Fruit fly (Drosophila melanogaster) whole organism, embryonic: Measurements from ENCODE around the gene janA.

Source experiments
- Aef1 ChIP-seq: fragments of 200-800 bp; sonication (Bioruptor generic); IDR thresholded peaks from 3 replicates; pipeline ENCODE4 v1.3.6; 2022; ENCODE audit warnings: missing biosample characterization, missing genetic modification characterization
- BtbVII ChIP-seq: fragments of 200-800 bp; sonication (Bioruptor generic); optimal IDR thresholded peaks from 3 replicates; lab custom pipeline; 2017; ENCODE audit warnings: missing biosample characterization, mild to moderate bottlenecking, missing genetic modification characterization
- CG11398 ChIP-seq: fragments of 200-800 bp; sonication (Bioruptor generic); optimal IDR thresholded peaks from 2 replicates; lab custom pipeline; 2016; ENCODE audit warnings: missing biosample characterization, missing genetic modification characterization
- CG12104 ChIP-seq: fragments of 200-800 bp; sonication (Bioruptor generic); optimal IDR thresholded peaks from 3 replicates; lab custom pipeline; 2016; ENCODE audit warnings: missing biosample characterization, missing genetic modification characterization
- CG12299 ChIP-seq: fragments of 200-800 bp; sonication (Bioruptor generic); optimal IDR thresholded peaks from 2 replicates; lab custom pipeline; 2018; ENCODE audit warnings: missing biosample characterization, mild to moderate bottlenecking, missing genetic modification characterization
- CG15514 ChIP-seq: fragments of 200-800 bp; sonication (Bioruptor generic); optimal IDR thresholded peaks from 3 replicates; lab custom pipeline; 2017; ENCODE audit warnings: missing biosample characterization, missing genetic modification characterization, mild to moderate bottlenecking, moderate library complexity, missing genetic modification reagents
- CG1602 ChIP-seq: fragments of 200-800 bp; sonication (Bioruptor generic); optimal IDR thresholded peaks from 3 replicates; lab custom pipeline; 2016; ENCODE audit warnings: missing biosample characterization, missing genetic modification characterization
- CG18262 ChIP-seq: fragments of 200-800 bp; optimal IDR thresholded peaks from 3 replicates; lab custom pipeline; 2019; ENCODE audit warnings: missing biosample characterization, mild to moderate bottlenecking, missing genetic modification characterization, moderate library complexity
- CG18476 ChIP-seq: fragments of 200-800 bp; sonication (Bioruptor generic); optimal IDR thresholded peaks from 2 replicates; lab custom pipeline; 2016; ENCODE audit warnings: missing biosample characterization, mild to moderate bottlenecking, missing genetic modification characterization
- CG18599 ChIP-seq: fragments of 200-800 bp; sonication (Bioruptor generic); optimal IDR thresholded peaks from 3 replicates; lab custom pipeline; 2017; ENCODE audit warnings: missing biosample characterization, missing genetic modification characterization, mild to moderate bottlenecking, moderate library complexity, missing genetic modification reagents
- CG3726 ChIP-seq: fragments of 200-800 bp; sonication (Bioruptor generic); IDR thresholded peaks from 3 replicates; pipeline ENCODE4, ENCODE4 v1.3.6; 2022; ENCODE audit warnings: missing biosample characterization, missing genetic modification characterization
- CG4424 ChIP-seq: fragments of 200-800 bp; sonication (Bioruptor generic); optimal IDR thresholded peaks from 3 replicates; lab custom pipeline; 2016; ENCODE audit warnings: missing biosample characterization, missing genetic modification characterization
- CG4854 ChIP-seq: fragments of 200-800 bp; sonication (Bioruptor generic); optimal IDR thresholded peaks from 2 replicates; lab custom pipeline; 2016; ENCODE audit warnings: missing biosample characterization, missing genetic modification characterization, inconsistent platforms
- CG6254 ChIP-seq: fragments of 200-800 bp; sonication (Bioruptor generic); optimal IDR thresholded peaks from 3 replicates; lab custom pipeline; 2017; ENCODE audit warnings: mild to moderate bottlenecking, missing biosample characterization, missing genetic modification reagents, missing genetic modification characterization
- CG6683 ChIP-seq: fragments of 200-800 bp; sonication (Bioruptor generic); optimal IDR thresholded peaks from 2 replicates; lab custom pipeline; 2017; ENCODE audit warnings: missing biosample characterization, mild to moderate bottlenecking, missing genetic modification characterization, missing genetic modification reagents
- CG7271 ChIP-seq: fragments of 200-800 bp; sonication (Bioruptor generic); optimal IDR thresholded peaks from 2 replicates; lab custom pipeline; 2018; ENCODE audit warnings: missing biosample characterization, mild to moderate bottlenecking, missing genetic modification characterization, moderate library complexity
- CG7372 ChIP-seq: fragments of 200-800 bp; sonication (Bioruptor generic); IDR thresholded peaks from 2 replicates; pipeline ENCODE4 v1.3.6; 2022; ENCODE audit warnings: missing biosample characterization, missing genetic modification characterization
- CG8359 ChIP-seq: fragments of 200-800 bp; sonication (Bioruptor generic); optimal IDR thresholded peaks from 2 replicates; lab custom pipeline; 2017; ENCODE audit warnings: missing biosample characterization, mild to moderate bottlenecking, missing genetic modification characterization, borderline replicate concordance
- CrebB ChIP-seq: fragments of 200-800 bp; sonication (Bioruptor generic); optimal IDR thresholded peaks from 3 replicates; lab custom pipeline; 2018; ENCODE audit warnings: missing biosample characterization, mild to moderate bottlenecking, missing genetic modification characterization
- Deaf1 ChIP-seq: fragments of 200-800 bp; optimal IDR thresholded peaks from 3 replicates; lab custom pipeline; 2019; ENCODE audit warnings: missing biosample characterization, mild to moderate bottlenecking, missing genetic modification characterization, moderate library complexity
- ERR ChIP-seq: fragments of 200-800 bp; sonication (Bioruptor generic); optimal IDR thresholded peaks from 2 replicates; lab custom pipeline; 2016; ENCODE audit warnings: missing biosample characterization, missing genetic modification characterization
- Ets65A ChIP-seq: fragments of 200-800 bp; sonication (Bioruptor generic); peaks from one replicate; lab custom pipeline; 2016; ENCODE audit warnings: missing biosample characterization, missing genetic modification characterization
- Gug ChIP-seq: fragments of 200-800 bp; sonication (Bioruptor generic); IDR thresholded peaks from 4 replicates; pipeline ENCODE4 v1.3.6; 2022; ENCODE audit warnings: missing biosample characterization, missing genetic modification characterization
- HLHmδ ChIP-seq: fragments of 200-800 bp; sonication (Bioruptor generic); optimal IDR thresholded peaks from 2 replicates; lab custom pipeline; 2018; ENCODE audit warnings: missing biosample characterization, mild to moderate bottlenecking, missing genetic modification characterization, moderate library complexity
- Hand ChIP-seq: fragments of 200-800 bp; sonication (Bioruptor generic); optimal IDR thresholded peaks from 2 replicates; lab custom pipeline; 2017; ENCODE audit warnings: mild to moderate bottlenecking, missing biosample characterization, missing genetic modification reagents, missing genetic modification characterization
- Hmr ChIP-seq: fragments of 200-800 bp; sonication (Bioruptor generic); optimal IDR thresholded peaks from 3 replicates; lab custom pipeline; 2017; ENCODE audit warnings: mild to moderate bottlenecking, missing biosample characterization, missing genetic modification reagents, missing genetic modification characterization
- Nf-YA ChIP-seq: fragments of 200-800 bp; sonication (Bioruptor generic); IDR thresholded peaks from 2 replicates; pipeline ENCODE4 v1.3.6; 2022; ENCODE audit warnings: missing biosample characterization, missing genetic modification characterization
- PHDP ChIP-seq: fragments of 200-800 bp; sonication (Bioruptor generic); optimal IDR thresholded peaks from 3 replicates; lab custom pipeline; 2018; ENCODE audit warnings: missing biosample characterization, mild to moderate bottlenecking, missing genetic modification characterization, moderate library complexity
- Ptx1 ChIP-seq: fragments of 200-800 bp; sonication (Bioruptor generic); IDR thresholded peaks from 2 replicates; pipeline ENCODE4 v1.3.6; 2022; ENCODE audit warnings: missing biosample characterization, missing genetic modification characterization
- Sin3A ChIP-seq: fragments of >200 bp; optimal IDR thresholded peaks from 2 replicates; lab custom pipeline; 2018
- Sox100B ChIP-seq: fragments of 200-800 bp; sonication (Bioruptor generic); optimal IDR thresholded peaks from 3 replicates; lab custom pipeline; 2018; ENCODE audit warnings: missing biosample characterization, mild to moderate bottlenecking, missing genetic modification characterization
- al ChIP-seq: fragments of 200-800 bp; sonication (Bioruptor generic); IDR thresholded peaks from 2 replicates; pipeline ENCODE4 v1.3.6; 2022; ENCODE audit warnings: missing biosample characterization, missing genetic modification characterization
- ara ChIP-seq: fragments of 200-800 bp; sonication (Bioruptor generic); IDR thresholded peaks from 2 replicates; pipeline ENCODE4 v1.3.6; 2022; ENCODE audit warnings: missing biosample characterization, missing genetic modification characterization
- ase ChIP-seq: fragments of 200-800 bp; sonication (Bioruptor generic); IDR thresholded peaks from 3 replicates; pipeline ENCODE4 v1.3.6; 2022; ENCODE audit warnings: missing biosample characterization, missing genetic modification characterization
- bbx ChIP-seq: fragments of 200-800 bp; sonication (Bioruptor generic); IDR thresholded peaks from 2 replicates; pipeline ENCODE4 v1.3.6; 2022; ENCODE audit warnings: missing biosample characterization, missing genetic modification characterization; ENCODE audit not compliant: partially characterized antibody
- corto ChIP-seq: fragments of 200-800 bp; sonication (Bioruptor generic); optimal IDR thresholded peaks from 2 replicates; lab custom pipeline; 2016; ENCODE audit warnings: missing biosample characterization, mild to moderate bottlenecking, missing genetic modification characterization, moderate library complexity
- dan ChIP-seq: fragments of 200-800 bp; sonication (Bioruptor generic); IDR thresholded peaks from 2 replicates; pipeline ENCODE4 v1.3.6; 2022; ENCODE audit warnings: missing biosample characterization, missing genetic modification characterization
- disco-r ChIP-seq: fragments of 200-800 bp; sonication (Bioruptor generic); optimal IDR thresholded peaks from 2 replicates; lab custom pipeline; 2016; ENCODE audit warnings: missing biosample characterization, missing genetic modification characterization
- emc ChIP-seq: fragments of 200-800 bp; sonication (Bioruptor generic); optimal IDR thresholded peaks from 2 replicates; lab custom pipeline; 2016; ENCODE audit warnings: missing biosample characterization, missing genetic modification characterization
- grau ChIP-seq: fragments of 200-800 bp; optimal IDR thresholded peaks from 3 replicates; lab custom pipeline; 2019; ENCODE audit warnings: missing biosample characterization, mild to moderate bottlenecking, missing genetic modification characterization, moderate library complexity
- jigr1 ChIP-seq: fragments of 200-800 bp; sonication (Bioruptor generic); IDR thresholded peaks from 3 replicates; pipeline ENCODE4 v1.3.6; 2022; ENCODE audit warnings: missing biosample characterization, missing genetic modification characterization
- knrl ChIP-seq: fragments of 200-800 bp; sonication (Bioruptor generic); IDR thresholded peaks from 3 replicates; pipeline ENCODE4 v1.3.6; 2022; ENCODE audit warnings: missing biosample characterization, missing genetic modification characterization; ENCODE audit not compliant: partially characterized antibody
- nerfin-1 ChIP-seq: fragments of 200-800 bp; sonication (Bioruptor generic); optimal IDR thresholded peaks from 3 replicates; lab custom pipeline; 2019; ENCODE audit warnings: missing biosample characterization, mild to moderate bottlenecking, missing genetic modification characterization, moderate library complexity
- nmo ChIP-seq: fragments of 200-800 bp; sonication (Bioruptor generic); optimal IDR thresholded peaks from 2 replicates; lab custom pipeline; 2018; ENCODE audit warnings: missing biosample characterization, mild to moderate bottlenecking, missing genetic modification characterization, moderate library complexity
- run ChIP-seq: fragments of 200-800 bp; sonication (Bioruptor generic); optimal IDR thresholded peaks from 3 replicates; lab custom pipeline; 2018; ENCODE audit warnings: missing biosample characterization, mild to moderate bottlenecking, missing genetic modification characterization
- sc ChIP-seq, 3 experiments: fragments of >200 bp in 2 of 3; fragments of 200-800 bp in 1 of 3; sonication (Bioruptor generic) in 1 of 3; optimal IDR thresholded peaks; 2 replicates in 2 of 3; 3 replicates in 1 of 3; lab custom pipeline; 2017; ENCODE audit warnings: mild to moderate bottlenecking in 1 of 3, missing biosample characterization in 1 of 3, missing genetic modification characterization in 1 of 3, missing genetic modification reagents in 1 of 3
- tgo ChIP-seq: fragments of 200-800 bp; sonication (Bioruptor generic); IDR thresholded peaks from 3 replicates; pipeline ENCODE4 v1.3.6; 2022; ENCODE audit warnings: missing biosample characterization, missing genetic modification characterization
- unpg ChIP-seq: fragments of 200-800 bp; sonication (Bioruptor generic); optimal IDR thresholded peaks from 3 replicates; lab custom pipeline; 2018; ENCODE audit warnings: missing biosample characterization, mild to moderate bottlenecking, missing genetic modification characterization, moderate library complexity

janA gene

dm6 chr3R:30012602-30013489 lies 26.5 kb downstream of the janA start (continued):
- TF ChIP-seq CG18476 (GFP tag; lab: Kevin White, UChicago) (no peak), Sox100B (GFP tag; lab: Kevin White, UChicago) (no peak), dan (GFP tag; lab: Robert Waterston, UW) (no peak), Hand (GFP tag; lab: Kevin White, UChicago) (no peak), CG6254 (no peak), CG15514 (peak; percentile 38), ase (GFP tag; lab: Robert Waterston, UW) (no peak), ERR (GFP tag; lab: Kevin White, UChicago) (peak; percentile 32), CG3726 (GFP tag; lab: Robert Waterston, UW) (no peak), Gug (GFP tag; lab: Robert Waterston, UW) (0 out of 4 replicates have a peak, but pooled peaks have one; percentile 20), ara (GFP tag; lab: Robert Waterston, UW) (no peak), CG8359 (GFP tag; lab: Kevin White, UChicago) (no peak), sc (optimal IDR thresholded peaks at IDR 0.05; lab: Kevin White, UChicago) (no peak), sc (GFP tag; optimal IDR thresholded peaks at IDR 0.05; lab: Kevin White, UChicago) (no peak), CG12299 (tag; lab: Kevin White, UChicago) (no peak), run (tag; lab: Kevin White, UChicago) (no peak), CG7271 (tag; lab: Kevin White, UChicago) (no peak), Ptx1 (0 out of 2 replicates have a peak, but pooled peaks have one; percentile 32), emc (no peak), CG11398 (GFP tag; lab: Kevin White, UChicago) (no peak), Aef1 (GFP tag; lab: Robert Waterston, UW) (no peak), nmo (no peak), CG4854 (GFP tag; lab: Kevin White, UChicago) (no peak), disco-r (GFP tag; lab: Kevin White, UChicago) (no peak), PHDP (tag; lab: Kevin White, UChicago) (no peak), CG6683 (GFP tag; lab: Kevin White, UChicago) (no peak), CG18599 (peak; percentile 67), Nf-YA (no peak), corto (GFP tag; lab: Kevin White, UChicago) (no peak), unpg (GFP tag; lab: Kevin White, UChicago) (no peak), Sin3A (lab: Kevin White, UChicago) (no peak), CG7372 (GFP tag; lab: Robert Waterston, UW) (no peak), knrl (GFP tag; lab: Robert Waterston, UW) (no peak), CG18262 (tag; lab: Kevin White, UChicago) (no peak), bbx (GFP tag; lab: Robert Waterston, UW) (no peak), CrebB (tag; lab: Kevin White, UChicago) (no peak), CG1602 (GFP tag; lab: Kevin White, UChicago) (no peak), al (GFP tag; lab: Robert Waterston, UW) (peak; percentile 36; the same call in 1 of the 2 replicates), Deaf1 (tag; lab: Kevin White, UChicago) (no peak), CG4424 (GFP tag; lab: Kevin White, UChicago) (no peak), nerfin-1 (no peak), Ets65A (GFP tag; lab: Kevin White, UChicago) (no peak), BtbVII (GFP tag; lab: Kevin White, UChicago) (no peak), Hmr (GFP tag; lab: Kevin White, UChicago) (peak; percentile 11), jigr1 (GFP tag; lab: Robert Waterston, UW) (no peak), tgo (GFP tag; lab: Robert Waterston, UW) (no peak), CG12104 (GFP tag; lab: Kevin White, UChicago) (no peak), HLHmδ (GFP tag; lab: Kevin White, UChicago) (no peak), grau (tag; lab: Kevin White, UChicago) (peak; percentile 80)
